Worm (Caenorhabditis elegans) whole organism, L1 larva: ENCODE results near the gene F57B1.6.

Experiments used
- C04F5.9 ChIP-seq: sonication (generic microtip); optimal IDR thresholded peaks from 2 replicates; lab custom pipeline; 2016; ENCODE audit warnings: missing genetic modification characterization, missing compliant biosample characterization
- C34B4.2 ChIP-seq: sonication (generic microtip); optimal IDR thresholded peaks from 2 replicates; lab custom pipeline; 2017; ENCODE audit warnings: mild to moderate bottlenecking, missing genetic modification characterization, missing compliant biosample characterization
- F16B12.6 ChIP-seq: fragments of 150-350 bp; optimal IDR thresholded peaks from 2 replicates; lab custom pipeline; 2014; ENCODE audit warnings: missing biosample characterization, missing genetic modification characterization
- alr-1 ChIP-seq: fragments of 200-800 bp; sonication (Bioruptor generic); optimal IDR thresholded peaks from 2 replicates; lab custom pipeline; 2018; ENCODE audit warnings: borderline replicate concordance, mild to moderate bottlenecking, missing genetic modification characterization, missing compliant biosample characterization
- aly-2 ChIP-seq: fragments of 150-350 bp; optimal IDR thresholded peaks from 2 replicates; lab custom pipeline; 2014; ENCODE audit warnings: missing biosample characterization, missing genetic modification characterization
- blmp-1 ChIP-seq: fragments of 150-350 bp; optimal IDR thresholded peaks from 2 replicates; lab custom pipeline; 2014; ENCODE audit warnings: missing biosample characterization, missing genetic modification characterization
- ceh-8 ChIP-seq: fragments of 200-800 bp; sonication (Bioruptor generic); optimal IDR thresholded peaks from 2 replicates; lab custom pipeline; 2018; ENCODE audit warnings: mild to moderate bottlenecking, missing genetic modification characterization, moderate library complexity, missing compliant biosample characterization
- ceh-82 ChIP-seq, 3 experiments: fragments of 150-350 bp in 1 of 3; sonication (generic microtip) in 2 of 3; optimal IDR thresholded peaks; 2 replicates each; lab custom pipeline; 2014 to 2017; ENCODE audit warnings: missing biosample characterization in 3 of 3, missing genetic modification characterization in 3 of 3
- efl-1 ChIP-seq, 4 experiments: fragments of 150-350 bp; optimal IDR thresholded peaks in 3 of 4; peaks in 1 of 4; 1 replicate in 1 of 4; 2 replicates in 3 of 4; lab custom pipeline; 2014; ENCODE audit warnings: missing biosample characterization in 2 of 4, missing genetic modification characterization in 2 of 4, missing genetic modification reagents in 2 of 4
- egl-13 ChIP-seq: sonication (generic microtip); optimal IDR thresholded peaks from 2 replicates; lab custom pipeline; 2016; ENCODE audit warnings: missing genotype, missing genetic modification reagents, missing genetic modification characterization, missing compliant biosample characterization
- egl-27 ChIP-seq, 2 experiments: fragments of 150-350 bp in 1 of 2; sonication (generic microtip); optimal IDR thresholded peaks; 3 replicates each; lab custom pipeline; 2017 to 2018; ENCODE audit warnings: missing biosample characterization in 2 of 2, missing genetic modification characterization in 2 of 2, missing genetic modification reagents in 2 of 2
- elt-2 ChIP-seq: sonication (generic microtip); optimal IDR thresholded peaks from 2 replicates; lab custom pipeline; 2016; ENCODE audit warnings: missing genetic modification characterization, mild to moderate bottlenecking, inconsistent platforms, missing compliant biosample characterization, missing genetic modification reagents
- ets-5 ChIP-seq: fragments of 200-800 bp; sonication (Bioruptor generic); IDR thresholded peaks from 2 replicates; pipeline ENCODE4 v1.3.6; 2022; ENCODE audit warnings: missing genetic modification characterization, missing compliant biosample characterization
- fkh-10 ChIP-seq: sonication (generic microtip); optimal IDR thresholded peaks from 2 replicates; lab custom pipeline; 2017; ENCODE audit warnings: missing biosample characterization, missing genetic modification reagents, missing genetic modification characterization
- fkh-4 ChIP-seq: sonication (generic microtip); optimal IDR thresholded peaks from 2 replicates; lab custom pipeline; 2016; ENCODE audit warnings: missing compliant biosample characterization, missing genetic modification characterization, borderline replicate concordance
- fkh-8 ChIP-seq: sonication (generic microtip); optimal IDR thresholded peaks from 2 replicates; lab custom pipeline; 2016; ENCODE audit warnings: mild to moderate bottlenecking, missing genetic modification characterization, missing compliant biosample characterization
- fos-1 ChIP-seq: fragments of 150-350 bp; optimal IDR thresholded peaks from 2 replicates; lab custom pipeline; 2014; ENCODE audit warnings: missing biosample characterization, missing genetic modification characterization
- hlh-17 ChIP-seq: fragments of 200-800 bp; sonication (Bioruptor generic); optimal IDR thresholded peaks from 2 replicates; lab custom pipeline; 2018; ENCODE audit warnings: missing genetic modification characterization, mild to moderate bottlenecking, missing compliant biosample characterization, moderate library complexity, borderline replicate concordance
- jun-1 ChIP-seq: fragments of 150-350 bp; optimal IDR thresholded peaks from 2 replicates; lab custom pipeline; 2014; ENCODE audit warnings: missing biosample characterization, missing genetic modification reagents, missing genetic modification characterization
- lin-13 ChIP-seq: fragments of 150-350 bp; optimal IDR thresholded peaks from 2 replicates; lab custom pipeline; 2014; ENCODE audit warnings: missing biosample characterization, missing genetic modification reagents, missing genetic modification characterization
- lin-14 ChIP-seq: fragments of 200-800 bp; sonication (Bioruptor generic); optimal IDR thresholded peaks from 2 replicates; lab custom pipeline; 2018; ENCODE audit warnings: mild to moderate bottlenecking, missing genetic modification characterization, moderate library complexity, missing compliant biosample characterization
- lin-39 ChIP-seq: fragments of 150-350 bp; optimal IDR thresholded peaks from 2 replicates; lab custom pipeline; 2014; ENCODE audit warnings: missing biosample characterization, missing genetic modification reagents, missing genetic modification characterization
- lir-3 ChIP-seq: sonication (generic microtip); optimal IDR thresholded peaks from 2 replicates; lab custom pipeline; 2016; ENCODE audit warnings: mild to moderate bottlenecking, missing genetic modification characterization, moderate library complexity, missing compliant biosample characterization; ENCODE audit not compliant: poor library complexity
- lsy-2 ChIP-seq, 2 experiments: fragments of 150-350 bp; optimal IDR thresholded peaks; 2 replicates each; lab custom pipeline; 2014; ENCODE audit warnings: missing biosample characterization in 2 of 2, missing genetic modification characterization in 2 of 2
- nhr-11 ChIP-seq: fragments of 150-350 bp; optimal IDR thresholded peaks from 2 replicates; lab custom pipeline; 2014; ENCODE audit warnings: missing biosample characterization, missing genetic modification characterization
- nhr-12 ChIP-seq: sonication (generic microtip); optimal IDR thresholded peaks from 2 replicates; lab custom pipeline; 2017; ENCODE audit warnings: missing biosample characterization, missing genetic modification characterization
- nhr-19 ChIP-seq: fragments of 200-800 bp; sonication (Bioruptor generic); conservative IDR thresholded peaks from 2 replicates; pipeline ENCODE4 v1.3.6; 2022; ENCODE audit warnings: missing genetic modification characterization, missing compliant biosample characterization
- nhr-20 ChIP-seq: sonication (generic microtip); optimal IDR thresholded peaks from 2 replicates; lab custom pipeline; 2016; ENCODE audit warnings: mild to moderate bottlenecking, missing genetic modification characterization, missing compliant biosample characterization
- nhr-237 ChIP-seq: fragments of 150-350 bp; optimal IDR thresholded peaks from 2 replicates; lab custom pipeline; 2014; ENCODE audit warnings: missing biosample characterization, missing genetic modification characterization
- nhr-71 ChIP-seq: sonication (generic microtip); optimal IDR thresholded peaks from 2 replicates; lab custom pipeline; 2016; ENCODE audit warnings: mild to moderate bottlenecking, missing genetic modification characterization, moderate library complexity, missing compliant biosample characterization
- nhr-76 ChIP-seq: sonication (generic microtip); optimal IDR thresholded peaks from 2 replicates; lab custom pipeline; 2017; ENCODE audit warnings: missing biosample characterization, missing genetic modification characterization
- nhr-77 ChIP-seq: fragments of 150-350 bp; optimal IDR thresholded peaks from 2 replicates; lab custom pipeline; 2014; ENCODE audit warnings: missing biosample characterization, missing genetic modification characterization
- nhr-84 ChIP-seq: sonication (generic microtip); optimal IDR thresholded peaks from 2 replicates; lab custom pipeline; 2017; ENCODE audit warnings: missing biosample characterization, missing genetic modification characterization
- nhr-85 ChIP-seq: sonication (generic microtip); peaks from one replicate; lab custom pipeline; 2016; ENCODE audit warnings: missing genetic modification characterization, inconsistent platforms, missing compliant biosample characterization
- nhr-90 ChIP-seq: sonication (generic microtip); optimal IDR thresholded peaks from 2 replicates; lab custom pipeline; 2016; ENCODE audit warnings: mild to moderate bottlenecking, missing genetic modification characterization, missing compliant biosample characterization; ENCODE audit not compliant: poor library complexity
- pax-3 ChIP-seq: fragments of 200-800 bp; sonication (Bioruptor generic); optimal IDR thresholded peaks from 2 replicates; lab custom pipeline; 2018; ENCODE audit warnings: mild to moderate bottlenecking, missing genetic modification characterization, moderate library complexity, missing compliant biosample characterization
- rnt-1 ChIP-seq: sonication (generic microtip); optimal IDR thresholded peaks from 2 replicates; lab custom pipeline; 2016; ENCODE audit warnings: mild to moderate bottlenecking, missing genetic modification characterization, moderate library complexity, missing compliant biosample characterization
- skn-1 ChIP-seq: fragments of 150-350 bp; optimal IDR thresholded peaks from 2 replicates; lab custom pipeline; 2014; ENCODE audit warnings: missing biosample characterization, missing genetic modification characterization
- snu-23 ChIP-seq: sonication (generic microtip); optimal IDR thresholded peaks from 2 replicates; lab custom pipeline; 2016; ENCODE audit warnings: missing genetic modification characterization, missing compliant biosample characterization
- sox-4 ChIP-seq: sonication (generic microtip); optimal IDR thresholded peaks from 2 replicates; lab custom pipeline; 2016; ENCODE audit warnings: missing genetic modification characterization, missing compliant biosample characterization
- sptf-1 ChIP-seq: fragments of 150-350 bp; optimal IDR thresholded peaks from 2 replicates; lab custom pipeline; 2014; ENCODE audit warnings: missing biosample characterization, missing genetic modification characterization
- sup-37 ChIP-seq: fragments of 200-800 bp; sonication (Bioruptor generic); optimal IDR thresholded peaks from 2 replicates; lab custom pipeline; 2018; ENCODE audit warnings: mild to moderate bottlenecking, missing genetic modification characterization, missing compliant biosample characterization
- tbx-2 ChIP-seq: sonication (generic microtip); optimal IDR thresholded peaks from 2 replicates; lab custom pipeline; 2016; ENCODE audit warnings: missing genetic modification characterization, missing compliant biosample characterization
- tlp-1 ChIP-seq: fragments of 150-350 bp; optimal IDR thresholded peaks from 2 replicates; lab custom pipeline; 2014; ENCODE audit warnings: missing biosample characterization, missing genetic modification characterization
- unc-130 ChIP-seq: fragments of 150-350 bp; optimal IDR thresholded peaks from 2 replicates; lab custom pipeline; 2017; ENCODE audit warnings: missing biosample characterization, missing genetic modification characterization, inconsistent platforms
- unc-62 ChIP-seq: fragments of 150-350 bp; optimal IDR thresholded peaks from 2 replicates; lab custom pipeline; 2014; ENCODE audit warnings: missing biosample characterization, missing genetic modification reagents, missing genetic modification characterization
- unc-86 ChIP-seq: sonication (generic microtip); optimal IDR thresholded peaks from 2 replicates; lab custom pipeline; 2016; ENCODE audit warnings: missing genetic modification characterization, missing compliant biosample characterization
- unc-98 ChIP-seq: fragments of 200-800 bp; sonication (Bioruptor generic); IDR thresholded peaks from 2 replicates; pipeline ENCODE4 v1.3.6; 2022; ENCODE audit warnings: missing genetic modification characterization, missing compliant biosample characterization
- vab-15 ChIP-seq: sonication (generic microtip); optimal IDR thresholded peaks from 2 replicates; lab custom pipeline; 2017; ENCODE audit warnings: missing genotype, mild to moderate bottlenecking, missing genetic modification characterization, missing compliant biosample characterization
- xbp-1 ChIP-seq: sonication (generic microtip); optimal IDR thresholded peaks from 2 replicates; lab custom pipeline; 2016; ENCODE audit warnings: missing genetic modification characterization, missing compliant biosample characterization
- zip-4 ChIP-seq: fragments of 200-800 bp; sonication (Bioruptor generic); optimal IDR thresholded peaks from 2 replicates; lab custom pipeline; 2018; ENCODE audit warnings: mild to moderate bottlenecking, missing genetic modification characterization, moderate library complexity, missing compliant biosample characterization
- ztf-11 ChIP-seq, 2 experiments: sonication (generic microtip); optimal IDR thresholded peaks; 2 replicates each; lab custom pipeline; 2016 to 2017; ENCODE audit warnings: missing genetic modification characterization in 2 of 2, missing biosample characterization in 1 of 2, missing compliant biosample characterization in 1 of 2
- ztf-4 ChIP-seq: fragments of 150-350 bp; optimal IDR thresholded peaks from 2 replicates; lab custom pipeline; 2014; ENCODE audit warnings: missing biosample characterization, missing genetic modification characterization

F57B1.6 gene

DNA sequence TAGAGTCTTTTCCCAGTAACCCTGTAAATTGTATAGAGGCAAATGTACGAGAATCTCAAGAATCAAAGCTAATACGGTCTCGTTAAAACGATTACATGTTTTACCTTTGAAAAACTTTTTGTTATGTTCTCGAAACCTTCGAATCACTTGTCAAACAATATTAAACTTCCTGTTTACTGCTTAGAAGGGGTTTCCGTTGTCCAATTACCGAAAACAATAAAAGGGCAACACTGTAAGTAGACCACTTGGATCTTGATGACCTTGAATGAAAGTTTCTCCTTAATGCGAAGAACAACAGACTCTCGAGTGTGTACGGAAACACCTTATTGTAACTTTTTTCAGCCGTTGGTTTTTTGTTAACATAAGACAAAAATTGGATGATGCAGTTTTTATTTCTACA lies 8.8 kb upstream of the F57B1.6 start:
- TF ChIP-seq nhr-84 (tag; lab: Kevin White, UChicago), result no peak
- TF ChIP-seq fos-1 (tag; lab: Kevin White, UChicago), result no peak
- TF ChIP-seq tlp-1 (tag; lab: Kevin White, UChicago), result no peak
- peak; percentile 3 for TF ChIP-seq snu-23 (GFP tag; lab: Kevin White, UChicago)
- no peak for TF ChIP-seq ztf-11 (tag; optimal IDR thresholded peaks at IDR 0.05; lab: Kevin White, UChicago)
- TF ChIP-seq ets-5, result no peak
- TF ChIP-seq nhr-12 (tag; lab: Kevin White, UChicago), result no peak
- no peak for TF ChIP-seq pax-3 (tag; lab: Kevin White, UChicago)
- TF ChIP-seq unc-62, result no peak
- no peak for TF ChIP-seq sox-4
- no peak for TF ChIP-seq lir-3 (tag; lab: Kevin White, UChicago)
- peak; percentile 51 for TF ChIP-seq lin-14 (GFP tag; lab: Kevin White, UChicago)
- no peak for TF ChIP-seq unc-130 (tag; lab: Kevin White, UChicago)
- no peak for TF ChIP-seq nhr-76 (tag; lab: Kevin White, UChicago)
- TF ChIP-seq aly-2 (tag; lab: Kevin White, UChicago), result peak; percentile 44
- TF ChIP-seq xbp-1 (tag; lab: Kevin White, UChicago), result no peak
- no peak for TF ChIP-seq efl-1 (optimal IDR thresholded peaks at IDR 0.05; lab: Kevin White, UChicago)
- TF ChIP-seq efl-1 (GFP tag; optimal IDR thresholded peaks at IDR 0.05 in 1 of 2; lab: Kevin White, UChicago), result no peak
- TF ChIP-seq sup-37 (GFP tag; lab: Kevin White, UChicago), result no peak
- peak; percentile 31 for TF ChIP-seq nhr-20 (tag; lab: Kevin White, UChicago)
- TF ChIP-seq lin-13 (GFP tag; lab: Kevin White, UChicago), result no peak
- TF ChIP-seq vab-15, result no peak
- no peak for TF ChIP-seq unc-86 (tag; lab: Kevin White, UChicago)
- TF ChIP-seq nhr-85 (tag; lab: Kevin White, UChicago), result peak; percentile 90
- TF ChIP-seq sptf-1 (tag; lab: Kevin White, UChicago), result no peak
- no peak for TF ChIP-seq nhr-90 (tag; lab: Kevin White, UChicago)
- peak in 1 of 2 experiments; percentile 2 for TF ChIP-seq egl-27 (tag; optimal IDR thresholded peaks at IDR 0.05; lab: Kevin White, UChicago)
- no peak for TF ChIP-seq jun-1 (tag; lab: Kevin White, UChicago)
- peak; percentile 46 for TF ChIP-seq tbx-2 (tag; lab: Kevin White, UChicago)
- no peak; the same call in 1 of the 2 replicates for TF ChIP-seq nhr-19
- TF ChIP-seq zip-4 (GFP tag; lab: Kevin White, UChicago), result no peak
- no peak for TF ChIP-seq unc-98 (GFP tag; lab: Robert Waterston, UW)
- peak; percentile 52 for TF ChIP-seq nhr-71 (tag; lab: Kevin White, UChicago)
- TF ChIP-seq skn-1 (tag; lab: Kevin White, UChicago), result no peak
- no peak for TF ChIP-seq nhr-77 (tag; lab: Kevin White, UChicago)
- no peak for TF ChIP-seq rnt-1
- no peak for TF ChIP-seq nhr-237 (tag; lab: Kevin White, UChicago)
- no peak for TF ChIP-seq fkh-4
- TF ChIP-seq hlh-17, result no peak
- no peak for TF ChIP-seq nhr-11 (tag; lab: Kevin White, UChicago)
- no peak for TF ChIP-seq C04F5.9
- TF ChIP-seq fkh-8 (tag; lab: Kevin White, UChicago), result no peak
- TF ChIP-seq ztf-4 (tag; lab: Kevin White, UChicago), result no peak
- no peak for TF ChIP-seq alr-1 (tag; lab: Kevin White, UChicago)
- TF ChIP-seq C34B4.2 (tag; lab: Kevin White, UChicago), result no peak
- TF ChIP-seq ceh-8 (GFP tag; lab: Kevin White, UChicago), result no peak
- no peak for TF ChIP-seq fkh-10 (GFP tag; lab: Kevin White, UChicago)
- TF ChIP-seq lin-39 (tag; lab: Kevin White, UChicago), result no peak
- no peak for TF ChIP-seq egl-13
- peak; percentile 53 for TF ChIP-seq blmp-1
- no peak for TF ChIP-seq elt-2 (tag; lab: Kevin White, UChicago)
- TF ChIP-seq ceh-82 (tag; optimal IDR thresholded peaks at IDR 0.05; lab: Kevin White, UChicago), result no peak
- TF ChIP-seq lsy-2 (tag; optimal IDR thresholded peaks at IDR 0.05; lab: Kevin White, UChicago), result no peak
- no peak for TF ChIP-seq F16B12.6
